Worm (Caenorhabditis elegans) whole organism, L2 larva: ENCODE results near the gene fipr-7.

Source experiments
- C34F6.9 ChIP-seq: fragments of 150-350 bp; optimal IDR thresholded peaks from 2 replicates; lab custom pipeline; 2014; ENCODE audit warnings: missing biosample characterization, missing genetic modification characterization
- F13H6.1 ChIP-seq: sonication (generic microtip); optimal IDR thresholded peaks from 2 replicates; lab custom pipeline; 2016; ENCODE audit warnings: missing genetic modification characterization, missing compliant biosample characterization
- R02D3.7 ChIP-seq: fragments of 150-350 bp; optimal IDR thresholded peaks from 2 replicates; lab custom pipeline; 2014; ENCODE audit warnings: missing biosample characterization, missing genetic modification characterization
- Y55F3AM.14 ChIP-seq: fragments of 200-800 bp; sonication (Bioruptor generic); optimal IDR thresholded peaks from 2 replicates; lab custom pipeline; 2018; ENCODE audit warnings: mild to moderate bottlenecking, missing genetic modification characterization, missing compliant biosample characterization
- blmp-1 ChIP-seq: sonication (generic microtip); optimal IDR thresholded peaks from 2 replicates; lab custom pipeline; 2017; ENCODE audit warnings: missing genetic modification characterization, mild to moderate bottlenecking, missing compliant biosample characterization, antibody characterized with exemption, moderate library complexity; ENCODE audit not compliant: insufficient read depth
- crh-2 ChIP-seq: sonication (generic microtip); optimal IDR thresholded peaks from 2 replicates; lab custom pipeline; 2017; ENCODE audit warnings: missing biosample characterization, missing genetic modification characterization
- elt-1 ChIP-seq: fragments of 150-350 bp; optimal IDR thresholded peaks from 2 replicates; lab custom pipeline; 2014; ENCODE audit warnings: missing biosample characterization, missing genetic modification characterization
- elt-3 ChIP-seq: sonication (generic microtip); optimal IDR thresholded peaks from 2 replicates; lab custom pipeline; 2017; ENCODE audit warnings: missing biosample characterization, missing genetic modification characterization
- fos-1 ChIP-seq: fragments of 150-350 bp; optimal IDR thresholded peaks from 2 replicates; lab custom pipeline; 2014; ENCODE audit warnings: missing biosample characterization, missing genetic modification characterization
- lin-11 ChIP-seq: fragments of 150-350 bp; sonication (generic microtip); optimal IDR thresholded peaks from 2 replicates; lab custom pipeline; 2014; ENCODE audit warnings: missing biosample characterization, missing genetic modification characterization, inconsistent platforms, mixed read lengths
- lin-13 ChIP-seq: fragments of 150-350 bp; optimal IDR thresholded peaks from 2 replicates; lab custom pipeline; 2014; ENCODE audit warnings: missing biosample characterization, missing genetic modification reagents, missing genetic modification characterization
- lin-39 ChIP-seq: fragments of 150-350 bp; optimal IDR thresholded peaks from 2 replicates; lab custom pipeline; 2014; ENCODE audit warnings: missing biosample characterization, missing genetic modification reagents, missing genetic modification characterization
- lsy-2 ChIP-seq, 2 experiments: fragments of 150-350 bp in 1 of 2; sonication (generic microtip) in 1 of 2; optimal IDR thresholded peaks; 2 replicates each; lab custom pipeline; 2014 to 2017; ENCODE audit warnings: missing biosample characterization in 2 of 2, missing genetic modification characterization in 2 of 2
- mab-5 ChIP-seq: fragments of 150-350 bp; optimal IDR thresholded peaks from 2 replicates; lab custom pipeline; 2014; ENCODE audit warnings: missing biosample characterization, missing genetic modification characterization
- mbf-1 ChIP-seq: sonication (generic microtip); optimal IDR thresholded peaks from 2 replicates; lab custom pipeline; 2017; ENCODE audit warnings: missing biosample characterization, missing genetic modification characterization
- mdl-1 ChIP-seq, 2 experiments: fragments of 150-350 bp in 1 of 2; sonication (generic microtip) in 1 of 2; optimal IDR thresholded peaks; 2 replicates each; lab custom pipeline; 2017; ENCODE audit warnings: missing biosample characterization in 2 of 2, missing genetic modification characterization in 2 of 2
- nhr-12 ChIP-seq: fragments of 150-350 bp; optimal IDR thresholded peaks from 2 replicates; lab custom pipeline; 2014; ENCODE audit warnings: missing biosample characterization, missing genetic modification characterization
- nhr-129 ChIP-seq: fragments of 150-350 bp; optimal IDR thresholded peaks from 2 replicates; lab custom pipeline; 2014; ENCODE audit warnings: missing biosample characterization, missing genetic modification characterization
- nhr-21 ChIP-seq: fragments of 150-350 bp; optimal IDR thresholded peaks from 2 replicates; lab custom pipeline; 2014; ENCODE audit warnings: missing biosample characterization, missing genetic modification characterization
- nhr-23 ChIP-seq: fragments of 150-350 bp; optimal IDR thresholded peaks from 2 replicates; lab custom pipeline; 2014; ENCODE audit warnings: missing biosample characterization, missing genetic modification reagents, missing genetic modification characterization
- nhr-237 ChIP-seq: fragments of 150-350 bp; optimal IDR thresholded peaks from 2 replicates; lab custom pipeline; 2014; ENCODE audit warnings: missing biosample characterization, missing genetic modification characterization
- nhr-6 ChIP-seq: fragments of 150-350 bp; optimal IDR thresholded peaks from 2 replicates; lab custom pipeline; 2014; ENCODE audit warnings: missing biosample characterization, missing genetic modification characterization
- peb-1 ChIP-seq: fragments of 150-350 bp; optimal IDR thresholded peaks from 2 replicates; lab custom pipeline; 2014; ENCODE audit warnings: missing biosample characterization, missing genetic modification characterization
- skn-1 ChIP-seq: sonication (generic microtip); optimal IDR thresholded peaks from 2 replicates; lab custom pipeline; 2017; ENCODE audit warnings: missing biosample characterization, missing genetic modification characterization
- sma-9 ChIP-seq, 2 experiments: fragments of 150-350 bp in 1 of 2; sonication (generic microtip) in 1 of 2; optimal IDR thresholded peaks; 2 replicates each; lab custom pipeline; 2014 to 2016; ENCODE audit warnings: missing genetic modification characterization in 2 of 2, mild to moderate bottlenecking in 1 of 2, missing biosample characterization in 1 of 2, missing compliant biosample characterization in 1 of 2, missing genetic modification reagents in 1 of 2, moderate library complexity in 1 of 2
- snpc-4 ChIP-seq: fragments of 150-350 bp; optimal IDR thresholded peaks from 2 replicates; lab custom pipeline; 2014; ENCODE audit warnings: missing biosample characterization, missing genetic modification characterization
- unc-55 ChIP-seq: fragments of 150-350 bp; sonication (generic microtip); optimal IDR thresholded peaks from 3 replicates; lab custom pipeline; 2014; ENCODE audit warnings: missing biosample characterization, missing genetic modification reagents, missing genetic modification characterization
- ztf-11 ChIP-seq: sonication (generic microtip); optimal IDR thresholded peaks from 2 replicates; lab custom pipeline; 2017; ENCODE audit warnings: missing biosample characterization, missing genetic modification characterization
- ztf-4 ChIP-seq: fragments of 150-350 bp; optimal IDR thresholded peaks from 2 replicates; lab custom pipeline; 2014; ENCODE audit warnings: missing biosample characterization, missing genetic modification characterization

fipr-7 gene

DNA sequence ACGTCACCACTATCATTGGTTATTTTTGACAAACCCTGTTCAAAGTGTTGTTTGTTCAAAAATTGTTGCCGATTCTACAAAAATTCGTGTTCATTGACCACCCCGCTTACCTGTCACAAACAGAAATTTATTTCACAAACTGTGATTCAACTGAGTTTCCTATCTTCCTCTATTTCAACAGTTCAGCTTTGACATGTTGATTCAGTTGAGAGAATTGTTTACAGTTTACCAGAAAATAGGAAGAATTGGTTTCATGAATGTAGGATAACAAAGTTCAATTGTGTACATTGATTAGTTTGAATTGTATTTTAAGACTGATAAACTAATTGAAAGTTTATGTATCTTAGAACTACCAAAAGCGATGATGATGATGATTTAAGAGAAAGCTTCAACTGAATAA, 16.0 kb downstream of the fipr-7 start:
- TF ChIP-seq snpc-4 (tag; lab: Kevin White, UChicago) (no peak), nhr-237 (tag; lab: Kevin White, UChicago) (no peak), nhr-21 (tag; lab: Kevin White, UChicago) (no peak), crh-2 (tag; lab: Kevin White, UChicago) (no peak)

DNA sequence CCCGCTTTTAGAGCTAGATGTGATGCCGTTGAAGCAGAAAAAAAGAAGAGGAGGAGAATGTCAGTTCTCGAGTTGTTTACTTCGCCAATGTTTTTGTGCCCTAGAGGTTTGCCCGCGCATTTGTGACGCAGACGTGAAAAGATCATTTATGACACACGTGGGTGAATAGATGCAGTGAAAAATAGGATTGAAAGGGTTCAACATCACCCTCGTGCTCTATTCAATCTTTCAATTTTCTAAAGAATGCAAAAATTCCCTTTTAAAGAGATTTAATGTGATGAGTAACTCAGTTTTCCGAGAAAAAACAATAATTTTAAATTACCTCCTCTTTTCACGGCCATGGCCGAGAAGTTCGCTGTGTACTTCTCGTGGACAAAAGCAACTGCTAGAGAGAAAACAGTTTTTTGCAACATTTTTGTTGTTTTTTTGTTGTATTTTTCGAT, 16.8 kb downstream of the fipr-7 start:
- TF ChIP-seq nhr-6 (peak; percentile 47), C34F6.9 (peak; percentile 79), ztf-4 (tag; lab: Kevin White, UChicago) (peak; percentile 29), mdl-1 (tag; optimal IDR thresholded peaks at IDR 0.05; lab: Kevin White, UChicago) (peak; percentile 72 to 94), elt-3 (tag; lab: Kevin White, UChicago) (no peak), sma-9 (GFP tag; optimal IDR thresholded peaks at IDR 0.05; lab: Kevin White, UChicago) (peak; percentile 67), sma-9 (tag; optimal IDR thresholded peaks at IDR 0.05; lab: Kevin White, UChicago) (no peak), lin-13 (GFP tag; lab: Kevin White, UChicago) (peak; percentile 27), lin-11 (tag; lab: Kevin White, UChicago) (peak; percentile 19), nhr-21 (tag; lab: Kevin White, UChicago) (peak; percentile 46), lsy-2 (tag; optimal IDR thresholded peaks at IDR 0.05; lab: Kevin White, UChicago) (peak; percentile 11 to 73), fos-1 (peak; percentile 6), unc-55 (no peak), Y55F3AM.14 (GFP tag; lab: Kevin White, UChicago) (no peak), mab-5 (tag; lab: Kevin White, UChicago) (no peak), crh-2 (tag; lab: Kevin White, UChicago) (peak; percentile 68), nhr-129 (tag; lab: Kevin White, UChicago) (peak; percentile 88)
- TF ChIP-seq, all 48 proteins: peak for 12

DNA sequence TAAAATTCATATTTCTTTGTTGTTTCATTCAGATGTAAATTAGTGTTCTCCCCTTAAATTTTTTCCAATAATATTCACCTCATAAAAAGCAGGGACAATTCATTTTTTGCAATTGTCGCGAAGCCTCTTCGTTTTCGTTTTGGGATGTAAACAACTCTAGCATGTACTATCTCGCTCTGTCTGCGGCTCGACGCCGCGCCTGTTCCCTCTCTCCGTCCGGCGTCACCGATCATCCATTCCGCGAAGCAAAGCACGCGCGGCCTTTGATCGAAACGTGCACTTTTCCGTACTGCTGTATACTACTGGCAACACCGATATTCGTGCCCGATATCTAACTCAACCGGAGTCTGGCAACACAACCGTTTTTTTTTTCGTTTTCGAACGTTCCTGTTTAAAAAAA, 17.3 kb downstream of the fipr-7 start:
- TF ChIP-seq blmp-1 (tag; lab: Kevin White, UChicago) (no peak), sma-9 (GFP tag; optimal IDR thresholded peaks at IDR 0.05; lab: Kevin White, UChicago) (peak; percentile 0), sma-9 (tag; optimal IDR thresholded peaks at IDR 0.05; lab: Kevin White, UChicago) (no peak), nhr-12 (tag; lab: Kevin White, UChicago) (no peak), nhr-23 (tag; lab: Kevin White, UChicago) (no peak), Y55F3AM.14 (GFP tag; lab: Kevin White, UChicago) (no peak), mdl-1 (tag; optimal IDR thresholded peaks at IDR 0.05; lab: Kevin White, UChicago) (peak in 1 of 2 experiments; percentile 15)

DNA sequence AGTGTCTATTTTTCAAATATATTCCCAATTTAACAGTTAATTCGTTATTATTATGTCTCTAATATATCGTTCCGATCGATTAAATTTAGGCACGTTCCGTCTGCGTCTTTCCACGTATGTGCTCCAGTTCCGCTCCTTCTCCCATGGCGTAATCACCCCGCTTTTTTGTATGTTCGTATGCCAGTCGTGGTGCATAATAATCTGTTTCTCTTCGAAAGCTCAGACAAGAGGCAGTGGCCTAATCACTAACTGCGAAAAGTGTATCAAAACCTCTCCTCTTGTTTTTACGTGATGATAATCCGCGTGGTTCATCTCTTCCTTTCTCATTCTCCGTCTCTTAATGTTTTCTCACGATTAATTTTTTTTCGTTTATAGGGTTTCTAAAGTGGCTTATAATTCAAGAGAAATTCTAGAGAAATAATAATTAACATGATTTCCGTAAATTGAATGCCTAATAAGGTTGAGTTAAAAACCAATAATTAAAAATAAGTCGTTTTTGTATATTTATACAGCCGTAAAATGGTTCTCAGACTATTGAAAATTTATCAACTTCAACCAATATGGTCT, 18.1 kb downstream of the fipr-7 start:
- TF ChIP-seq F13H6.1 = no peak
- TF ChIP-seq snpc-4 (tag; lab: Kevin White, UChicago) = no peak
- TF ChIP-seq lin-13 (GFP tag; lab: Kevin White, UChicago) = no peak
- TF ChIP-seq sma-9 (GFP tag; optimal IDR thresholded peaks at IDR 0.05; lab: Kevin White, UChicago) = no peak
- TF ChIP-seq sma-9 (tag; optimal IDR thresholded peaks at IDR 0.05; lab: Kevin White, UChicago) = no peak
- TF ChIP-seq C34F6.9 = peak; percentile 37
- TF ChIP-seq mdl-1 (tag; optimal IDR thresholded peaks at IDR 0.05; lab: Kevin White, UChicago) = no peak
- TF ChIP-seq R02D3.7 (tag; lab: Kevin White, UChicago) = no peak
- TF ChIP-seq ztf-11 (tag; lab: Kevin White, UChicago) = no peak
- no peak for TF ChIP-seq lin-39 (tag; lab: Kevin White, UChicago)
- TF ChIP-seq lsy-2 (tag; optimal IDR thresholded peaks at IDR 0.05; lab: Kevin White, UChicago) = peak in 1 of 2 experiments; percentile 38
- TF ChIP-seq unc-55 = no peak
- peak; percentile 32 for TF ChIP-seq nhr-129 (tag; lab: Kevin White, UChicago)
- TF ChIP-seq skn-1 (tag; lab: Kevin White, UChicago) = no peak
- no peak for TF ChIP-seq elt-3 (tag; lab: Kevin White, UChicago)
- no peak for TF ChIP-seq peb-1 (tag; lab: Kevin White, UChicago)
- no peak for TF ChIP-seq mab-5 (tag; lab: Kevin White, UChicago)
- TF ChIP-seq blmp-1 (tag; lab: Kevin White, UChicago) = no peak
- TF ChIP-seq, all 48 proteins: peak for 3

DNA sequence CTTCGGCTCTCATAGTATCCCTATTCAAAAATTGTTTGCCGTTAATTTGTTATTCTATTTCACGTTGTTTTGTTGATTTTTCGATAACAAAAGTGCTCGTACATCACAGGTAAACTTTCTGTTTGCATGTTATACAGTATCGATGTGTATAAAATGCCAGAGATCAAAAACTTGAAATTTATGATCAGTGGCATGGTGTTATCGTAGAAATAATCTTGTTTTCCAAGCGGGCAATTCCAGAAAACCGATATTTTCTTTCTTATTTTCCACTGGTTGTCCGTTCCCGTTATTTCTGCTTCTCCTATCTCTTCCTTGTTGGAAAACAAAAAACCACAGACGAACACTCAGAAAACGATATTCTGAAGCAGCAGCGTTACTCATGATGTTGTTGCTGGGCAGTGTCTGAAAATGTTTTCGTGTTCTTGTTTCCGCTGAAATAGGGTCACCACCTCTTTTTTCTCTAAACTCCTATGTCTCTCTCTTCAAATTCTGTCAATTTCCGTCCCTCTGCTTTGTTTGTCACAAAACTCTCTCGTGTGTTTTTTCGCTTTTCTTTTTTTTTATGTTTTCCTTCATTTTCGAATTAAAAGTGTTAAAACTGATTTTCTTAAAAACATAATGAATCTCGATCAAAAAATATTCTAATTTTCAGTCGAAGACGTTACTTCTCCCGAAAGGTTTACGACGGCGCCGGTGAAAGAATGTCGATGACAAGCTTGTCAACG, 18.8 kb downstream of the fipr-7 start, which contains the start of gene akt-1:
TSS of gene akt-1 (plus strand) at position 651 of the 725 bp plus-strand sequence.
- TF ChIP-seq nhr-21 (tag; lab: Kevin White, UChicago) = no peak
- TF ChIP-seq mbf-1 (tag; lab: Kevin White, UChicago) = no peak
- no peak for TF ChIP-seq sma-9 (GFP tag; optimal IDR thresholded peaks at IDR 0.05; lab: Kevin White, UChicago)
- no peak for TF ChIP-seq sma-9 (tag; optimal IDR thresholded peaks at IDR 0.05; lab: Kevin White, UChicago)
- no peak for TF ChIP-seq elt-1 (tag; lab: Kevin White, UChicago)
